Fruit fly (Drosophila melanogaster): ENCODE results near the gene Cp7Fa.

dm6 chrX:8422643-8423042 is 48.0 kb upstream of the Cp7Fa start:
- TF ChIP-seq CG8478 (optimal IDR thresholded peaks at IDR 0.05) (no peak), CTCF (optimal IDR thresholded peaks at IDR 0.05) (no peak)
